Worm (Caenorhabditis elegans) whole organism, L4/young adult: ENCODE data around the gene cln-3.1.

Source experiments
- W03F9.2 ChIP-seq: fragments of 150-350 bp; optimal IDR thresholded peaks from 2 replicates; lab custom pipeline; 2014; ENCODE audit warnings: missing biosample characterization, missing genetic modification characterization
- dao-5 ChIP-seq: sonication (generic microtip); optimal IDR thresholded peaks from 2 replicates; lab custom pipeline; 2016; ENCODE audit warnings: missing genotype, missing genetic modification characterization, moderate library complexity, missing compliant biosample characterization
- him-1 ChIP-seq: sonication (generic microtip); optimal IDR thresholded peaks from 2 replicates; lab custom pipeline; 2016; ENCODE audit warnings: missing genotype, missing genetic modification reagents, missing genetic modification characterization, missing compliant biosample characterization

DNA sequence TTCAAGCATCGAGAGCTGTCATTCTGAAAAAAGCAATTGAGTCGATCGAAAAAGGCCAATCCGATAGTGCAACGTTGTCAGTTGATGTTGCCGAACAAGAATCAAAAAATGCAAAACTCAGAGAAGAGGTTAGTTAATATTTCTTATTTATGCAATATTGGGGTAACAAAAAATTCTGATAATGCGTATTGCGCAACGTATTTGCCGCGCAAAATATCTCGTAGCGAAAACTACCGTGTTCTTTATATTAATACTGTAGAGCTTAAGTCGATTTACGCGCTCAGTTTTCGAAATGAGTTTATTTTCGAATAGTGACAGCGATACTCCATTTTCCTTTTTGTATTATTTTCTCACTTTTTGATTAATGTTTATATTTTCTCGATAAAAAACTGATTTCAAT lies 20.4 kb downstream of the cln-3.1 start:
- no peak for TF ChIP-seq W03F9.2 (tag; lab: Kevin White, UChicago)
- TF ChIP-seq dao-5 (tag; lab: Kevin White, UChicago): no peak
- no peak for TF ChIP-seq him-1 (tag; lab: Kevin White, UChicago)
